Worm (Caenorhabditis elegans): ENCODE results near the gene nhr-182.

Gene nhr-182

DNA sequence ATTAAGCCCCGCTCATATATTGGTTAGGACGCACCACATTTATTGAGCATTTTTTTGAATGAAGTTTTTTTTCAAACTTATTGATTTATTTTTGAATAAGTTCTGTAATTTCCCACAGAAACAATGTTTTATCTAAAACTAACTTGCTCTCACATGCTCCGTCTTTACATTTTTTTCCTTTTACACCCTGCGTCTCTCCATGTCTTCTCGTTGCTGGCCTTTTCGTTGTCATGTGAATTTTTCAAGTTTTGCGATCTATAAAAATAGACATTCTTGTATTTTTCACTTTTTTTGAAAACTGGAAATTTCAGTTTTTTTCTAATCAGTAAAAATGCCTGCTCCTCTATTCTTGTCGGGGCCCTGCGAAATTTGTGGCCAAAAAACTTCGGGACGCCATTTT is 28.8 kb downstream of the nhr-182 start, which contains the start of gene nhr-134:
TSS of gene nhr-134 (plus strand) at position 312 of the 400 bp plus-strand sequence.
- TF ChIP-seq cog-1 (tag; optimal IDR thresholded peaks at IDR 0.05) (no peak), T22C8.4 (GFP tag; IDR thresholded peaks at IDR 0.05) (no peak), tab-1 (GFP tag; IDR thresholded peaks at IDR 0.05) (no peak), ref-1 (GFP tag; conservative IDR thresholded peaks at IDR 0.05) (no peak)

DNA sequence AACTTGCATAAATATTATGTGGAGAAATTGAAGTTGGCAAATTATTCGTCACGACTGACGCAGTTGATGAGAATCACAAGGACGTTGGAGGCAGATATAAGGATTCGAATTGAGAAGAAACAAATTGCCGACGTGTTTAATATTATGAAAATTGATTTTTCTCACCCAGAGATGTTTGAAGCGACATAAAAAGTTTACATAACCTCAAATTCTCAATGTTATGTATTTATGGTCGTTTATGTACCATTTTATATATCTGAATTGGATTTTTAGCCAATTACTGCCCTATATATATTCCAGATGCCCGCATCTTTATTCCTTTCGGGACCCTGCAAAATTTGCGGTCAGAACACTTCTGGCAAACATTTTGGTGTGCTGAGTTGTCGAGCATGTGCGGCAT is 30.9 kb downstream of the nhr-182 start, which contains the start of gene nhr-126:
TSS of gene nhr-126 (plus strand) at position 301 of the 400 bp plus-strand sequence.
- TF ChIP-seq ref-1 (GFP tag; conservative IDR thresholded peaks at IDR 0.05) = no peak
- no peak for TF ChIP-seq ztf-23 (GFP tag; IDR thresholded peaks at IDR 0.05)
- no peak for TF ChIP-seq med-1 (GFP tag; optimal IDR thresholded peaks at IDR 0.05; ENCODE audit: insufficient read depth)
- no peak for TF ChIP-seq tab-1 (GFP tag; IDR thresholded peaks at IDR 0.05)
- TF ChIP-seq flt-1 (GFP tag; IDR thresholded peaks at IDR 0.05) = no peak
- no peak for TF ChIP-seq ztf-29 (GFP tag; IDR thresholded peaks at IDR 0.05)
- no peak for TF ChIP-seq T22C8.4 (GFP tag; IDR thresholded peaks at IDR 0.05)
- TF ChIP-seq klf-2 (GFP tag; conservative IDR thresholded peaks at IDR 0.05) = no peak
- TF ChIP-seq cog-1 (tag; optimal IDR thresholded peaks at IDR 0.05) = no peak

DNA sequence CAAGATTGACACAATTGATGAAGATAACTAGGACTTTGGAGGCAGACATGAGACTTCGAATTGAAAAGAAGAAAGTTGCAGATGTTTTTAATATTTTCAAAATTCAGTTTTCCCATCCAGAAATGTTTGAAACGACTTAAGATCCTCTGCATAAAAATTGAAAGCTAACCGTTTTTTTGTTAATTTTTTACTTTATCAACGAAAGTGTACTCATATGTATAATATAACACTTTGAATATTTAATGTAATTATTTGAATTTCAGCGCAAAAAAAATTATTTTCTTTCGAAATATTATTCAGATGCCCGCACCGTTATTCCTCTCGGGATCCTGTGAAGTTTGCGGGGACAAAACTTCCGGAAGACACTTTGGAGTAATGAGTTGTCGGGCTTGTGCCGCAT is 32.8 kb downstream of the nhr-182 start, which contains the start of gene nhr-18:
TSS of gene nhr-18 (plus strand) at position 301 of the 400 bp plus-strand sequence.
- TF ChIP-seq ztf-23 (GFP tag; IDR thresholded peaks at IDR 0.05) (no peak), tab-1 (GFP tag; IDR thresholded peaks at IDR 0.05) (no peak), ztf-29 (GFP tag; IDR thresholded peaks at IDR 0.05) (no peak), cog-1 (tag; optimal IDR thresholded peaks at IDR 0.05) (no peak), flt-1 (GFP tag; IDR thresholded peaks at IDR 0.05) (no peak), klf-2 (GFP tag; conservative IDR thresholded peaks at IDR 0.05) (no peak), ref-1 (GFP tag; conservative IDR thresholded peaks at IDR 0.05) (no peak), T22C8.4 (GFP tag; IDR thresholded peaks at IDR 0.05) (no peak), med-1 (GFP tag; optimal IDR thresholded peaks at IDR 0.05; ENCODE audit: insufficient read depth) (no peak)

DNA sequence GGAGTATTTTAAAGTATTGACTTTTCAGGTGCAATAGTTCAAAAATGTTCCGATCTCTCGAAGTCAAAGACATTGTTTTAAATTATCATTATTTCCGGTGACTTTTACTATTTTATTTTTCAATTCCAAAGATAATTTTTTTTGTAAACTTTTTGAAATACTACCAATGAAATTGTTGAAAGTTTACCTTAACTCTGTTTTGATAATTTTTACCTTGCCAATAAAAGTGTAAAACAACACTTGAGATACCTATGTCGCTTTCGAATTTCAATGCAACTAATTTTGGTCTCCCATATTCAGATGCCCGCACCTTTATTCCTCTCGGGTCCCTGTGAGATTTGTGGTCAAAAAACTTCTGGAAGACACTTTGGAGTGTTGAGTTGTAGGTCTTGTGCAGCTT is 34.6 kb downstream of the nhr-182 start, which contains the start of gene nhr-103:
TSS of gene nhr-103 (plus strand) at position 301 of the 400 bp plus-strand sequence.
- TF ChIP-seq klf-2 (GFP tag; conservative IDR thresholded peaks at IDR 0.05) (no peak), flt-1 (GFP tag; IDR thresholded peaks at IDR 0.05) (no peak), T22C8.4 (GFP tag; IDR thresholded peaks at IDR 0.05) (no peak), ref-1 (GFP tag; conservative IDR thresholded peaks at IDR 0.05) (no peak)

DNA sequence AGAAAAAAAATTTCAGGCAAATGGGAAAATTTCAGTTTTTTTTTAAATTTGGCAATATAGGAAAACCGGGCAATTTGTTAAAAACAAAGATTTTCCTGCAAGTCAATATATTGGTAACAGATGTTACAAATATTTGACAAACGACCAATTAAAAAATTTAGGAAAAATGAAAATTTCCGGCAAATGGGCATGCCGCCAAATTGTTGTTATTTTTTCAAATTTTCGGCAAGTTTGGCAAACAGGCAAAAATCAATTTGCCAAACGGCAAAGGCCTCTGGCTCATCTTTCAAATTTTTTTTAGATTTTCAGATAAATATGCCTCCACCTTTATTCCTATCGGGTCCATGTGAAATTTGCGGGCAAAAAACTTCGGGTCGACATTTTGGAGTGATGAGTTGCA is 38.0 kb downstream of the nhr-182 start, which contains the start of gene nhr-128:
TSS of gene nhr-128 (plus strand) at position 301 of the 400 bp plus-strand sequence.
- TF ChIP-seq ref-1 (GFP tag; conservative IDR thresholded peaks at IDR 0.05) (no peak), ztf-29 (GFP tag; IDR thresholded peaks at IDR 0.05) (no peak), med-1 (GFP tag; optimal IDR thresholded peaks at IDR 0.05; ENCODE audit: insufficient read depth) (no peak), ztf-23 (GFP tag; IDR thresholded peaks at IDR 0.05) (no peak), klf-2 (GFP tag; conservative IDR thresholded peaks at IDR 0.05) (no peak), tab-1 (GFP tag; IDR thresholded peaks at IDR 0.05) (no peak), cog-1 (tag; optimal IDR thresholded peaks at IDR 0.05) (no peak), flt-1 (GFP tag; IDR thresholded peaks at IDR 0.05) (no peak), T22C8.4 (GFP tag; IDR thresholded peaks at IDR 0.05) (no peak)

DNA sequence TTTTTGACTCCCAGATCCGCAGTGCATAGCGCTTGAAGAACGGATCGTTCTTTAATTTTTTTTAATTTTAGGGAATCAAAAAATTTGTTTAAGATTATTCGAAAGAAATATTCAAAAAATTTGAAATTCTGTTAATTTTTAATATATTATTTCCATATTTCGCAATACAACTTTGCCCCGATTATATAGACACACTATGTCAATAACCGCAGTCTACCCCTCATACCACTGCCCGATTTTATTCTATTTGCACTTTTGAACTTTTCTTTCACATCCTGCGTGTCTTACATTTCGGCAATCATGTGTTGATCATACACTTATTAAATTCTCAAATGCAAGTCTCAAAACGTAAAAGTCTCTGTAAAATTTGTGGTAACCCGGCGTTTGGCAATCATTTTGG is 40.9 kb downstream of the nhr-182 start, which contains the start of gene nhr-56:
TSS of gene nhr-56 (plus strand) at position 202 of the 400 bp plus-strand sequence.
- TF ChIP-seq med-1 (GFP tag; optimal IDR thresholded peaks at IDR 0.05; ENCODE audit: insufficient read depth) (no peak), T22C8.4 (GFP tag; IDR thresholded peaks at IDR 0.05) (no peak), klf-2 (GFP tag; conservative IDR thresholded peaks at IDR 0.05) (no peak), ztf-29 (GFP tag; IDR thresholded peaks at IDR 0.05) (no peak), flt-1 (GFP tag; IDR thresholded peaks at IDR 0.05) (no peak), ref-1 (GFP tag; conservative IDR thresholded peaks at IDR 0.05) (no peak), ztf-23 (GFP tag; IDR thresholded peaks at IDR 0.05) (no peak)

DNA sequence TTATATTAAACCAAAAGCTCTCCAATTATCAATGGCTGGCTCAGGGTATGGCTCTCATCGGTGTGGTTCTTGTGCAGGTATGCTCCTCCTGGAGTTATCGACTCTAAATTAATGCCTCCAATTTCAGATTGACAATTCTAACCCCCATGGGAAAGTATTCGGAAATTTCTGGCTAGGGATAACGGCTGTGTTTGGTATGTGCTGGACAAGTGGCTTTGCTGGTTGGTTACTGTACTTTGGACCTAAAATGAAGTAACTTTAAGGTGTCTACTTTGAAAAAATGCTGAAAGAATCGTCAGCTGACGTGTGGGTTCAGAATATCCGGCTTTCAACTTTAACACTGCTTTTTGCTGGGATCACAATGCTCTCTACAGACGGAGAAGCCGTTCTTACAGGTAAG is 42.8 kb downstream of the nhr-182 start:
- TF ChIP-seq cog-1 (tag; optimal IDR thresholded peaks at IDR 0.05) (no peak), T22C8.4 (GFP tag; IDR thresholded peaks at IDR 0.05) (no peak), klf-2 (GFP tag; conservative IDR thresholded peaks at IDR 0.05) (no peak), ref-1 (GFP tag; conservative IDR thresholded peaks at IDR 0.05) (no peak), flt-1 (GFP tag; IDR thresholded peaks at IDR 0.05) (no peak), ztf-23 (GFP tag; IDR thresholded peaks at IDR 0.05) (no peak), ztf-29 (GFP tag; IDR thresholded peaks at IDR 0.05) (no peak), tab-1 (GFP tag; IDR thresholded peaks at IDR 0.05) (no peak), med-1 (GFP tag; optimal IDR thresholded peaks at IDR 0.05; ENCODE audit: insufficient read depth) (no peak)

DNA sequence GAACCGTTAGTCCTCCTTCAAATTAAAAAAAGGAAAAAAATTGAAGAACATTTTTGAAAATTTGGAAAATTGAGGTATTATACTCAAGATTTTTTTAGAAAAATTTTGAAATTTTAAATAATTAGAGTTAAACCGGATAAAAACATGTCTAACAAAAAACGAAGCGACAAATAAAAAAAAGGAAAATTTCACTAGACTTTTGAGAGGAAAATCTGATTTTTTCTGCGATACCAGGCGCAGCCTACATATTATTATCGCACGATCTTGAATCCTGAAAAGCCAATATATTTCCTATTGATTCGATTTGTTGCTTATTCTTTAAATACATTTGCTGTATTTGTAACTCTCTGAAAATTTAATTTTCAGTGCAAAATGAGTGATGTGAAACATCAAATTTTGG is 44.4 kb downstream of the nhr-182 start, which contains the start of gene nstp-8:
TSS of gene nstp-8 (plus strand) at position 301 of the 400 bp plus-strand sequence.
- TF ChIP-seq flt-1 (GFP tag; IDR thresholded peaks at IDR 0.05) (no peak), ztf-29 (GFP tag; IDR thresholded peaks at IDR 0.05) (no peak), T22C8.4 (GFP tag; IDR thresholded peaks at IDR 0.05) (no peak), klf-2 (GFP tag; conservative IDR thresholded peaks at IDR 0.05) (no peak), med-1 (GFP tag; optimal IDR thresholded peaks at IDR 0.05; ENCODE audit: insufficient read depth) (no peak), tab-1 (GFP tag; IDR thresholded peaks at IDR 0.05) (no peak), ztf-23 (GFP tag; IDR thresholded peaks at IDR 0.05) (no peak), ref-1 (GFP tag; conservative IDR thresholded peaks at IDR 0.05) (no peak), cog-1 (tag; optimal IDR thresholded peaks at IDR 0.05) (no peak)

DNA sequence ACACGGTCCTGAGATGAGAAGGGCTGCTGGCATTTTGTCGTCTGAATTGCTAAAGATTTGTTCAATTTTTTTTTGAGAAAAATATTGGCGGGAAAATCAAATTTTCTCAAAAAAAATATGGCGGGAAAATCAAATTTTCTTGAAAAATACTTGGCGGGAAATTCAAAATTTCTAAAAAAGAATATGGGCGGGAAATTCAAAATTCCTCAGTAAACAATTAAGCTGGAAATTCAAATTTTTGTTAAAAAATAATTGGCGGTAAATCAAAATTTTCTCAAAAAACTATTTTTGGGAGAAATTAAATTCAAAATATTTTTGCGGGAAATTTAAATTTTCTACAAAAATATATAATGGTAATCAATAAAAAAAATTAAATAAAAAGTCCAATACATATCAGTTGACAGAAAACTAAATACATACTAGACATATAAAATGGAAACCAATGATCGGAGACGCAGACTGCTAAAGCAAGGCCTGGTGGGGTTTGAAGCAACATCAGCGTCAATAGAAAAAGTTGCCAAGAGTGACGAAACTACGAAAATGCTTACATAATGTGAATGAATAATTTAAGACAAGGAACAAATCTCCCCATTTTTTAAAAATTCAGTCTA is 45.2 kb downstream of the nhr-182 start, which contains the start of gene nhr-184:
TSS of gene nhr-184 (minus strand) at position 51 of the 611 bp plus-strand sequence.
- TF ChIP-seq med-1 (GFP tag; optimal IDR thresholded peaks at IDR 0.05; ENCODE audit: insufficient read depth) (no peak), klf-2 (GFP tag; conservative IDR thresholded peaks at IDR 0.05) (no peak), tab-1 (GFP tag; IDR thresholded peaks at IDR 0.05) (no peak), ztf-23 (GFP tag; IDR thresholded peaks at IDR 0.05) (no peak)

DNA sequence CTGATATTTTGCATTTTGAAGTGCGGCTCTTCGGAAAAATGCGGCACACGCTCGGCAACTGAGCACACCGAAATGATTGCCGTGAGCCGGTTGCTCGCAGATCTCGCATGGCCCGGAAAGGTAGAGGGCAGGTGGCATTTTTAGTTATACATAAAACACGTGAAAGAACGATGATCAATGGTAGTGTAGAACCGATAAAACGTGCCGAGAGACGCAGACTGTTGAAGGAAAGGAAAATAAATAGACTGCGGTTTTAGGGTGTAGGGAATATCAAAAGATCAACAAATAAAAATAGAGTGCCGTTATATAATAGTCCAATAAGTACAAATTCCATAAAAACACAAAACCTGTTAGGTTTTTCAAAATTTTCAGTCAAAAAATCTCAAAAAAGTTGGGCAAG is 47.8 kb downstream of the nhr-182 start, which contains the start of gene nhr-133:
TSS of gene nhr-133 (minus strand) at position 183 of the 400 bp plus-strand sequence.
- TF ChIP-seq flt-1 (GFP tag; IDR thresholded peaks at IDR 0.05) (no peak), T22C8.4 (GFP tag; IDR thresholded peaks at IDR 0.05) (no peak), ztf-29 (GFP tag; IDR thresholded peaks at IDR 0.05) (no peak), ref-1 (GFP tag; conservative IDR thresholded peaks at IDR 0.05) (no peak), tab-1 (GFP tag; IDR thresholded peaks at IDR 0.05) (no peak), cog-1 (tag; optimal IDR thresholded peaks at IDR 0.05) (no peak), klf-2 (GFP tag; conservative IDR thresholded peaks at IDR 0.05) (no peak), med-1 (GFP tag; optimal IDR thresholded peaks at IDR 0.05; ENCODE audit: insufficient read depth) (no peak), ztf-23 (GFP tag; IDR thresholded peaks at IDR 0.05) (no peak)
